Fruit fly (Drosophila melanogaster) Kc167 (cell line): ENCODE data around the gene TfIIEbeta.

Source experiments
- Myc ChIP-seq: fragments of >200 bp; optimal IDR thresholded peaks from 2 replicates; lab custom pipeline; 2017; ENCODE audit warnings: missing external identifiers
- Sin3A ChIP-seq: fragments of >200 bp; optimal IDR thresholded peaks from 2 replicates; lab custom pipeline; 2018; ENCODE audit warnings: missing external identifiers
- h ChIP-seq: fragments of >200 bp; optimal IDR thresholded peaks from 3 replicates; lab custom pipeline; 2018; ENCODE audit warnings: missing external identifiers
- insv ChIP-seq: fragments of >200 bp; optimal IDR thresholded peaks from 3 replicates; lab custom pipeline; 2018; ENCODE audit warnings: missing external identifiers
- psq ChIP-seq: fragments of >200 bp; optimal IDR thresholded peaks from 2 replicates; lab custom pipeline; 2017; ENCODE audit warnings: missing external identifiers
- ttk ChIP-seq: sonication (Bioruptor generic); optimal IDR thresholded peaks from 2 replicates; lab custom pipeline; 2017; ENCODE audit warnings: missing external identifiers

Gene TfIIEbeta

dm6 chr3L:4283428-4284089 lies 3.3 kb upstream of the TfIIEbeta start, which contains the start of the genes srw and CG1316:
Gene srw, minus strand, starts transcription at chr3L:4283478.
Gene CG1316, plus strand, starts transcription at chr3L:4283851.
- TF ChIP-seq ttk (lab: Kevin White, UChicago) (no peak), Sin3A (lab: Kevin White, UChicago) (no peak), psq (lab: Kevin White, UChicago) (no peak), Myc (no peak), h (lab: Kevin White, UChicago) (no peak), insv (lab: Kevin White, UChicago) (no peak)

DNA sequence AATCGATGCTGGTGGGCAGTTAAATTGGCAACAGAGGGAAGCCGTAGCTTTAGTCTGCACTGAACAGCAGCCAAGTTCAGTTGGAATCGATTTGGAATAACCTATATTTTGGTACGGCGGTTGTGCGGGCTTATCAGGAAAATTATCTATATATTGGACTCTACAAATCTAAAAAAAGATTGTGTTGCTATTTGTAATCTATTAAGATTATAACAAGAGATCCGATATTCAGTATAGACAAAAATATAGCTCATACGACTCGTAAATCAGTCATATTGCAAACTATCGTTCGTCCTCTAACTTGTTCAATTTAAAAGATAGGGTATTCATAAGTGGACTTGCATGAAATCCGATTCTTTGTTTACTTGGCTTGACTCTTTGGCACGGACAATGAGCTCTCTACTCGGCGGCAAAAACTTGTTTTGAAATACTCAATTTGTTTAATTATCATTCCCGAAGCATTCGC lies 1.8 kb downstream of the TfIIEbeta start, which contains the start of gene Hexo1:
Gene Hexo1 (plus strand): TSS at position 51 of the 466 bp plus-strand sequence.
- no peak for TF ChIP-seq insv (lab: Kevin White, UChicago)
- TF ChIP-seq Myc, result no peak
- TF ChIP-seq h (lab: Kevin White, UChicago), result no peak
- no peak for TF ChIP-seq Sin3A (lab: Kevin White, UChicago)
- TF ChIP-seq psq (lab: Kevin White, UChicago), result no peak
- no peak for TF ChIP-seq ttk (lab: Kevin White, UChicago)

DNA sequence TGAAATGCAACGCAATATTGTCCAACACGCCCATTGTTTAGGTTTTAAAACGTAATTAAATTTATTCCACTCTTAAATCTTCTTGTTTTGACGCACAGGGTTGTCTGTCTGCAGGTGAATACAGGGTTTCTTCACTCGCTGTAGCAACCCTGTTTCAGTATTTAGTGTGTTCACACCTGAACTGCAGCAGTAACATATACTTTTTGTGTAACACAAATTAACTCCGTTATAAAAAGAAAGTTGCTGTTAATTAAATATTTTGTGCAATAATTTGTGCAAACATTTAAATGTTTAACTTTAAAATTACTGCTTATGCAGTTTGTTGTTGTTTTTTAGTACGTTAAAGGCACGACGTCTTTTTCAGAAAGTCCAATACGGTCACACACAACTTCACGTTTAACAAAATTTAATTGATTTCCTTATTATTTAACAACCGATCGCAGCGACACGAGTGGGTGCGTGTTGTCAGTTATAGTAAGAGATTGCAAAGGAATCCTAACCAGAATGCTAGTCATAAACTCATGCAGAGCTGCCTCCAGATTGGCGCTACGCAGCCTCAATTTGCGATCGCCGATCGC lies 5.4 kb downstream of the TfIIEbeta start, which contains the start of the genes CG15012 and Fdx2:
Gene CG15012 (minus strand): TSS at position 127 of the 578 bp plus-strand sequence.
Gene Fdx2 (plus strand): TSS at position 363 of the 578 bp plus-strand sequence.
- TF ChIP-seq insv (lab: Kevin White, UChicago) (no peak), Sin3A (lab: Kevin White, UChicago) (no peak), psq (lab: Kevin White, UChicago) (no peak), Myc (no peak)

DNA sequence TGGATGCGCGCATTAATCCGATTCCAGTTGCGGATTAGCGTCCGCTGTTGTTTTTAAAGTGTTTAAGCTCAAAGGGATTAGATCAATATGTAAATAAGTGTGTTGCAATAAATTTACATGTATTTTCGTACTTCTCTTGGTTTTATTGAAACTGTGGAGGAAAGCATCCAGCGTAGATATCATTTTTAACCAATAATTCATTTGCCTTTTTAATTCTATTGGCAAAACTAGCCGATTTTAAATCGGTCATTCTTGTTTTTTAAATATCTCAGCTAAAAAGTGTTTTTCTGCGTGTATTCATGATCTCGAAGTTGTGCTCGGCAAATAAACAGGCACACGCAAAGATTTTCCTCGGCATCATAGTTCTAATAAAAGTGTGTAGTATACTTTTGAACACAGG lies 6.5 kb downstream of the TfIIEbeta start:
- TF ChIP-seq ttk (lab: Kevin White, UChicago), result no peak
- TF ChIP-seq Sin3A (lab: Kevin White, UChicago), result no peak
- no peak for TF ChIP-seq psq (lab: Kevin White, UChicago)
- TF ChIP-seq insv (lab: Kevin White, UChicago), result no peak
- TF ChIP-seq h (lab: Kevin White, UChicago), result no peak
- no peak for TF ChIP-seq Myc

- TF ChIP-seq insv (lab: Kevin White, UChicago) (no peak), ttk (lab: Kevin White, UChicago) (no peak), Myc (no peak), psq (lab: Kevin White, UChicago) (no peak), h (lab: Kevin White, UChicago) (no peak), Sin3A (lab: Kevin White, UChicago) (no peak)
These were observed 6.9 kb downstream of the TfIIEbeta start for dm6 chr3L:4293711-4294110.

DNA sequence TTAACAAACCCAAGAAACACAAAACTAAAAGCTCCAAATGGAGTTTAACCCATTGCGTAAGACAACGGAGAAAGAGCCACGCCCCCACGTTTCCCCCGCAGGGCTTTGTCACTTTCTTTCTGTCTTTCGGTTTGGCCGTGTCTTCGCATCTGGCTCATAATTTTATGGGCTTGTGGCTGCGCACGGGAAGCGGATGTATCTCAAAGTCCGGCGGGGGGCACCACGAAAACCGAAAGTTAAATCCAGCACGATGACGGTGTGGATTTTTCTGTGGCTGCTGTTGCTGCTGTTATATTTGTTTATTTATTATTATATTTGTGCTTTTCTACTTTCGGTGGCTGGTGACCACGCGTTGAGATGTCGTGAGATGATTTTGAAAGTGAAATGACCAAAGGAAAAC lies 9.9 kb downstream of the TfIIEbeta start:
- TF ChIP-seq h (lab: Kevin White, UChicago) (no peak), insv (lab: Kevin White, UChicago) (no peak), psq (lab: Kevin White, UChicago) (no peak), Sin3A (lab: Kevin White, UChicago) (no peak)

- TF ChIP-seq Sin3A (lab: Kevin White, UChicago), result no peak
- no peak for TF ChIP-seq ttk (lab: Kevin White, UChicago)
- TF ChIP-seq Myc, result no peak
- no peak for TF ChIP-seq psq (lab: Kevin White, UChicago)
- TF ChIP-seq h (lab: Kevin White, UChicago), result no peak
- no peak for TF ChIP-seq insv (lab: Kevin White, UChicago)
These were observed 15.2 kb downstream of the TfIIEbeta start for dm6 chr3L:4302088-4302487.

DNA sequence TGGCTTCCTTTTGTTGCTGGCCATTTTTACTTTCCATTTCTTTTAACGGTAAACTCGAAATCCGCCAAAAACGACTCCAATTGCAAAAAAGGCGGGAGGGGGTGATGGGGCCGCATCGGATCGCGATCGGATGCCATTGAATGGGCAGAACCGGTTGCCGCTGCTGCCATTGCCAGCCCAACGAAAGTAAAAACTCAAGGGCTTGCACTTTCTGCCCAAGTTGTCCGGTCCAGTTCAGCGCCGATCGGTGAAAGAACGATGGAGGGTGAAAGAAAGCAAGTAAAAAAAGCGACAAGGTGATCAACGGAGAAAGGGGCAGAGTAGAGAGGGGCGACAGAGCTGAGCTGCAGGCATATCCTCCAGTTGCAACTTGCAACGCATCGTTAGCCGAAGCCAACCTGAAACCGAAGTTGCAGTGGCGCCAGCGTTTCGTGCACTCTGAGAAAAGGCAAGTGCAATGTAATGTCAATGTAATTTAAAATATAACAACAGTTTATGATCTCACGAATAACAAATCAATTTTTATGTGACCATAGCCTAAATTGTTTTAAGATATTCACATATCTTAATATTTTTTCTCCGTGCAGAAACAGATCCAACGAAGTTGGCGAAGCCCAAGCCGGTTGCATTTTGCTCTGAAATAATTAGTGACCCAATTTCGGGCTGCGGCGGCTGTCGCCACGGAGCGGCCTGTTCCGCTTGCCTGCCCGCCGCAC lies 17.6 kb downstream of the TfIIEbeta start:
- TF ChIP-seq Sin3A (lab: Kevin White, UChicago) (no peak), insv (lab: Kevin White, UChicago) (no peak)

DNA sequence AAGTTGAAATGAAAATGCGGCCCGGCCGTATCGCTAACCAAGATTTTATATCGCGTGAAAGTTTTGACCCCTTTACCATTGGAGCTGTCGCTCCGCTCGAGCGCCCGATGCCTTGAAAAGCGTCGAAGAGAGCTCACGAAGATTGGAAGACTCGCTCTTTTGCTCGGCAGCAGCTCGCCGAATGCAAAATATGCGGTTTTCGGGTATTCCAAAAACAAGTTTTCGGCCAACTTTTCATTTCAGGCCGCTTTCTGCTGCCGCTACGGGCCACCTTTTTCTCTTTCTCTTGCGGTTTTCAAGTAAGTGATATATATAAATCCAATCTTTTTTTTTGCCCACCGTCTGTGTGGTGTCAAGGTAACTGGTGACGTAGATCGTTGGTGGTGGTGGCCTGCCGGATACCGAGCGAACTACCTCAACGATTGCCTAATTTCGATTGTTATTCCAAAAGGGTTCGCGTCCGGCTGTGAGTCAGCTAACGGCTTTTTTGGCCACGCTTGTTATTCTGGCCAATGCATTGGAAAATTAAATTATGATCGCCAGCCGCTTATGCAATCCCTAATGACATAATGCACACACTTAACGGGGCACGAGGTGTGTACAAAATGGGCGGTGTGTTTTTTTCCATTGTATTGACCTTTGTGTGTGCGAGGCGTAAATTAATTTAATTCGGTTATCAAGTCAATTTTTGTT lies 21.0 kb downstream of the TfIIEbeta start, which contains the start of gene dyl:
Gene dyl (minus strand): TSS at position 28 of the 693 bp plus-strand sequence.
- TF ChIP-seq psq (lab: Kevin White, UChicago) (no peak), insv (lab: Kevin White, UChicago) (no peak), h (lab: Kevin White, UChicago) (no peak), Sin3A (lab: Kevin White, UChicago) (no peak), ttk (lab: Kevin White, UChicago) (no peak), Myc (no peak)

dm6 chr3L:4310604-4311003 lies 23.8 kb downstream of the TfIIEbeta start:
- TF ChIP-seq Myc (no peak), psq (lab: Kevin White, UChicago) (no peak), ttk (lab: Kevin White, UChicago) (no peak), insv (lab: Kevin White, UChicago) (no peak), h (lab: Kevin White, UChicago) (no peak), Sin3A (lab: Kevin White, UChicago) (no peak)

- TF ChIP-seq h (lab: Kevin White, UChicago) (no peak), Sin3A (lab: Kevin White, UChicago) (no peak), ttk (lab: Kevin White, UChicago) (no peak), Myc (no peak), insv (lab: Kevin White, UChicago) (no peak), psq (lab: Kevin White, UChicago) (no peak)
These were observed 26.5 kb downstream of the TfIIEbeta start, which contains the start of gene Claspin for dm6 chr3L:4313299-4313698. Gene Claspin, plus strand, starts transcription at chr3L:4313483.
